Fruit fly (Drosophila melanogaster): Measurements from ENCODE around the gene CG17219.

The CG17219 gene

dm6 chr2L:3037153-3037579, 8.1 kb downstream of the CG17219 start, which contains the start of the genes CG17260 and SerRS (continued):
- no peak for TF ChIP-seq fd64A (GFP tag; optimal IDR thresholded peaks at IDR 0.05)
- peak; percentile 45; the same call in 1 of the 2 replicates for TF ChIP-seq sens-2 (GFP tag; IDR thresholded peaks at IDR 0.05)
- TF ChIP-seq CG32532 (GFP tag; IDR thresholded peaks at IDR 0.05): peak; percentile 94
- TF ChIP-seq CG6272 (GFP tag; IDR thresholded peaks at IDR 0.05): peak; percentile 93
- TF ChIP-seq shn (GFP tag; optimal IDR thresholded peaks at IDR 0.05): peak; percentile 93
- TF ChIP-seq CG42726 (GFP tag; IDR thresholded peaks at IDR 0.05; ENCODE audit: partially characterized antibody): no peak
- peak; percentile 91 for TF ChIP-seq slp2 (GFP tag; optimal IDR thresholded peaks at IDR 0.05)
- TF ChIP-seq dysf (GFP tag; IDR thresholded peaks at IDR 0.05): peak; percentile 95
- peak; percentile 87 for TF ChIP-seq CG10979 (tag; optimal IDR thresholded peaks at IDR 0.05)
- TF ChIP-seq Ravus (GFP tag; IDR thresholded peaks at IDR 0.05): peak; percentile 78
- peak; percentile 91 for TF ChIP-seq tup (GFP tag; optimal IDR thresholded peaks at IDR 0.05)
- peak; percentile 96 for TF ChIP-seq lmd (GFP tag; IDR thresholded peaks at IDR 0.05)
- TF ChIP-seq Ssrp (tag; optimal IDR thresholded peaks at IDR 0.05): peak; percentile 92
- peak; percentile 80 for TF ChIP-seq CG9876 (GFP tag; optimal IDR thresholded peaks at IDR 0.05)
- TF ChIP-seq Dip2 (GFP tag; IDR thresholded peaks at IDR 0.05): peak; percentile 59; the same call in 1 of the 2 replicates
- no peak for TF ChIP-seq CG11723 (GFP tag; optimal IDR thresholded peaks at IDR 0.05)
- TF ChIP-seq Pdp1 (GFP tag; optimal IDR thresholded peaks at IDR 0.05): peak; percentile 91 to 95
- peak; percentile 61 for TF ChIP-seq CG16813 (GFP tag; IDR thresholded peaks at IDR 0.05; ENCODE audit: partially characterized antibody)
- peak; percentile 90 for TF ChIP-seq CG34376 (GFP tag; optimal IDR thresholded peaks at IDR 0.05)
- TF ChIP-seq chm (GFP tag; IDR thresholded peaks at IDR 0.05): peak; percentile 36; the same call in 1 of the 2 replicates
- peak; percentile 100 for TF ChIP-seq Meics (GFP tag; optimal IDR thresholded peaks at IDR 0.05)
- no peak for TF ChIP-seq zf30C (GFP tag; optimal IDR thresholded peaks at IDR 0.05)
- peak; percentile 98 for TF ChIP-seq sens (GFP tag)
- peak; percentile 85 for TF ChIP-seq B-H2 (GFP tag; optimal IDR thresholded peaks at IDR 0.05)
- TF ChIP-seq tna (GFP tag; IDR thresholded peaks at IDR 0.05; ENCODE audit: partially characterized antibody): no peak
- TF ChIP-seq pum (GFP tag; optimal IDR thresholded peaks at IDR 0.05): peak; percentile 97
- peak; percentile 92 for TF ChIP-seq tin (GFP tag; optimal IDR thresholded peaks at IDR 0.05)
- peak; percentile 91 for TF ChIP-seq CG10543 (GFP tag; optimal IDR thresholded peaks at IDR 0.05)
- peak; percentile 92 for TF ChIP-seq gro (GFP tag; optimal IDR thresholded peaks at IDR 0.05)
- peak; percentile 52 for TF ChIP-seq CG6854 (GFP tag; optimal IDR thresholded peaks at IDR 0.05)
- TF ChIP-seq cad (GFP tag; optimal IDR thresholded peaks at IDR 0.05): no peak
- TF ChIP-seq HLH4C (GFP tag; IDR thresholded peaks at IDR 0.05; ENCODE audit: partially characterized antibody): no peak
- TF ChIP-seq sc (optimal IDR thresholded peaks at IDR 0.05): no peak
- TF ChIP-seq sc (GFP tag; optimal IDR thresholded peaks at IDR 0.05): no peak
- TF ChIP-seq CG8388 (GFP tag; optimal IDR thresholded peaks at IDR 0.05): peak; percentile 89
- peak; percentile 78 for TF ChIP-seq CG1792 (GFP tag; optimal IDR thresholded peaks at IDR 0.05)
- no peak for TF ChIP-seq CG8478 (optimal IDR thresholded peaks at IDR 0.05)
- TF ChIP-seq CG30431 (GFP tag; optimal IDR thresholded peaks at IDR 0.05): peak; percentile 77
- TF ChIP-seq CG3995 (GFP tag; optimal IDR thresholded peaks at IDR 0.05): peak; percentile 73
- TF ChIP-seq oc (tag; optimal IDR thresholded peaks at IDR 0.05): no peak
- TF ChIP-seq CG3065 (GFP tag; optimal IDR thresholded peaks at IDR 0.05): peak; percentile 83
- peak; percentile 77; the same call in 1 of the 3 replicates for TF ChIP-seq ci (GFP tag; IDR thresholded peaks at IDR 0.05)
- peak; percentile 22; the same call in 1 of the 2 replicates for TF ChIP-seq amos (GFP tag; IDR thresholded peaks at IDR 0.05; ENCODE audit: partially characterized antibody)
- peak; percentile 60 for TF ChIP-seq btn (GFP tag; optimal IDR thresholded peaks at IDR 0.05)
- peak; percentile 86 for TF ChIP-seq cato (GFP tag; optimal IDR thresholded peaks at IDR 0.05; ENCODE audit: borderline replicate concordance)
- TF ChIP-seq NK7.1 (GFP tag; optimal IDR thresholded peaks at IDR 0.05): peak; percentile 91
- TF ChIP-seq pros (GFP tag; optimal IDR thresholded peaks at IDR 0.05): no peak
- TF ChIP-seq CG13296 (GFP tag; optimal IDR thresholded peaks at IDR 0.05): peak; percentile 90
- peak; percentile 43 for TF ChIP-seq CG10959 (GFP tag; IDR thresholded peaks at IDR 0.05)
- TF ChIP-seq ftz-f1 (GFP tag; optimal IDR thresholded peaks at IDR 0.05): peak; percentile 66
- peak in 1 of 3 experiments; percentile 87 for TF ChIP-seq lola (GFP tag; optimal IDR thresholded peaks at IDR 0.05)

Data from whole organism, embryonic.